Worm (Caenorhabditis elegans) whole organism, L4 larva: ENCODE data around the gene snf-7.

ENCODE experiments used
- ZK546.5 ChIP-seq, 2 experiments: sonication (generic microtip); optimal IDR thresholded peaks; 2 replicates each; lab custom pipeline; 2017; ENCODE audit warnings: missing biosample characterization in 2 of 2, missing genetic modification characterization in 2 of 2
- daf-19 ChIP-seq: fragments of 200-800 bp; sonication (Bioruptor generic); conservative IDR thresholded peaks from 2 replicates; pipeline ENCODE4 v1.3.6; 2022; ENCODE audit warnings: missing genetic modification characterization, missing compliant biosample characterization
- dpl-1 ChIP-seq: fragments of 150-350 bp; optimal IDR thresholded peaks from 2 replicates; lab custom pipeline; 2014; ENCODE audit warnings: missing biosample characterization, missing genetic modification reagents, missing genetic modification characterization
- jun-1 ChIP-seq: fragments of 150-350 bp; optimal IDR thresholded peaks from 2 replicates; lab custom pipeline; 2014; ENCODE audit warnings: missing biosample characterization, missing genetic modification reagents, missing genetic modification characterization
- lim-7 ChIP-seq: fragments of 200-800 bp; sonication (Bioruptor generic); IDR thresholded peaks from 2 replicates; pipeline ENCODE4 v1.3.6; 2022; ENCODE audit warnings: missing genetic modification characterization, missing compliant biosample characterization
- mxl-2 ChIP-seq: fragments of 200-800 bp; sonication (Bioruptor generic); conservative IDR thresholded peaks from 2 replicates; pipeline ENCODE4 v1.3.6; 2022; ENCODE audit warnings: missing genetic modification reagents, missing genetic modification characterization, missing compliant biosample characterization
- skn-1 ChIP-seq: fragments of 150-350 bp; optimal IDR thresholded peaks from 2 replicates; lab custom pipeline; 2014; ENCODE audit warnings: missing biosample characterization, missing genetic modification characterization

DNA sequence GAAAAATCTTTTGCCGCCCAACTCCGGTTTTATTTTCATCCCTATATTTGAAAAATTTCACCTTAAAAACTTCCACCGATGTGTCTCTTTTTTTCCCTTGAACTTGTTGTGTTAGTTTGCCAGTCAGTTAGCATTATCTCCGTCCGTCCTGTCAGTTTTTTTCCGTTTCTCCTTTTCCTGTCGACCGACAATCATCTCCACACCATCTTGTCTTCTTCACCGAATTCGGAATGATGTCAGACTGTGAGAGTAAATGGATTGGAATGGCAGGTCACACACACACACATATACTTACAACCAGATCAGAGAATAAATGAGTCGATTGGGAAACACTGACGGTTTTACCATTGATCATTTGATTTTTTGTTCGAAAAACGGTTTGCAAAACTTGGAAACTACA lies 6.7 kb downstream of the snf-7 start:
- TF ChIP-seq lim-7 (no peak), skn-1 (tag; lab: Kevin White, UChicago) (no peak), dpl-1 (GFP tag; lab: Kevin White, UChicago) (no peak), ZK546.5 (tag; optimal IDR thresholded peaks at IDR 0.05; lab: Kevin White, UChicago) (no peak), daf-19 (GFP tag; lab: Robert Waterston, UW) (no peak), mxl-2 (GFP tag; lab: Robert Waterston, UW) (no peak), jun-1 (tag; lab: Kevin White, UChicago) (no peak)
